Worm (Caenorhabditis elegans): ENCODE data around the gene F22B5.4.

The F22B5.4 gene

ce11 chrII:8437035-8437434, 12.5 kb upstream of the F22B5.4 start, which contains the start of gene acp-3:
TSS of gene acp-3 (minus strand) at chrII:8437135.
- no peak for TF ChIP-seq sma-3 (GFP tag; optimal IDR thresholded peaks at IDR 0.05)
- TF ChIP-seq fos-1 (tag; optimal IDR thresholded peaks at IDR 0.05), result no peak
- no peak for TF ChIP-seq peb-1 (tag; optimal IDR thresholded peaks at IDR 0.05)
- no peak for TF ChIP-seq lin-39 (tag; optimal IDR thresholded peaks at IDR 0.05)
- no peak for TF ChIP-seq Y55F3AM.14 (GFP tag; optimal IDR thresholded peaks at IDR 0.05)
- no peak for TF ChIP-seq ama-1 (optimal IDR thresholded peaks at IDR 0.05)

DNA sequence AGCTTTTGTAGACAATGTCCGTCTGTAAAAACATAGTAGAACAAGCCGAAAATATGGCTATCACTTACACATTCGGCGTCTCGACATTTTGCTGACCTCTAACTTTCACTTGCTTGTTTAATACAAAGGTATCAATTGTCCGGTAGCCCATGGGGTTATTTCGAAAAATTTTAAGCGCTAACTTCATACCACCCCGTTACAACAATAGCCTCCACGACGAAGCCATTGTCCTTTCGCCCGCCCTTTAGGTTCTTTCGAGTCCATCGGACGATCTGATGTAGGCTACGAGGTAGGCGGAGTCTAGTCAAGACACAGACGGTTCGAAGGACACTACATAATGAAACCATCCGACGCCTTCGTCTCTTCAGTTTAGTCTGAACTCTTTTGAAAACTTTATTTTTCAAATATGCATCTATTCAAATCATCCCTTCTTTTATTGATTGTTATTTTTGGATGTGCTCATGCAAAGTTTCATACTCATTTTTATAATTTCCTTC, 10.7 kb upstream of the F22B5.4 start, which contains the start of gene lips-10:
Gene lips-10, plus strand, starts transcription at position 378 of the 497 bp plus-strand sequence.
- TF ChIP-seq nhr-237 (tag; optimal IDR thresholded peaks at IDR 0.05) (no peak), nhr-25 (tag; optimal IDR thresholded peaks at IDR 0.05) (peak; percentile 46), R02D3.7 (tag; optimal IDR thresholded peaks at IDR 0.05) (no peak), blmp-1 (tag; optimal IDR thresholded peaks at IDR 0.05; ENCODE audit: insufficient read depth) (peak; percentile 82)

ce11 chrII:8440097-8440496, 9.4 kb upstream of the F22B5.4 start:
- TF ChIP-seq crh-2 (tag; optimal IDR thresholded peaks at IDR 0.05), result peak; percentile 7
- TF ChIP-seq elt-1 (tag; optimal IDR thresholded peaks at IDR 0.05), result no peak
- peak; percentile 47 for TF ChIP-seq blmp-1 (tag; optimal IDR thresholded peaks at IDR 0.05; ENCODE audit: insufficient read depth)
- peak; percentile 17 for TF ChIP-seq sma-9 (GFP tag; optimal IDR thresholded peaks at IDR 0.05)
- TF ChIP-seq sma-9 (tag; optimal IDR thresholded peaks at IDR 0.05), result no peak
- no peak for TF ChIP-seq aly-2 (tag; optimal IDR thresholded peaks at IDR 0.05)
- no peak for TF ChIP-seq ZK546.5 (tag; optimal IDR thresholded peaks at IDR 0.05)
- peak; percentile 74 for TF ChIP-seq nhr-25 (tag; optimal IDR thresholded peaks at IDR 0.05)
- TF ChIP-seq ceh-82 (tag; optimal IDR thresholded peaks at IDR 0.05), result no peak

DNA sequence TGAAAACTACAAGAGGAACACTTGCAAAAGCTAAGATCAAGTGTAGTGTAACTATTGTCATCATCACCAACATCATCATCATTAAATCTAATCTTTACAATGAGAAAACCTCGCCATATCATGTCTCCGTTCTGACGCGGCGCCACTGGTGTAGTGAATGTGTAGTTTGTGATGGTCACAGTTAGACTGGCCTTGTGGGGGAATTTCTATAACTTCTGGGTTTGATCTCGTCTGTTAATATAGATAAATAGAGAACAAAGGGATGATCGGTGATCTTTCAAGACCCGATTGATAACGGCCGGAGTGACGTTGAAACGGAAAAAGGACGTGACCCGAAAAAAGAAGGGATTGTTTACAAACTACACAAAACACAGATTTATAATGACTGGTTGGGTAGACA, 8.7 kb upstream of the F22B5.4 start:
- TF ChIP-seq ceh-82 (tag; optimal IDR thresholded peaks at IDR 0.05) (no peak), ama-1 (optimal IDR thresholded peaks at IDR 0.05) (no peak), lin-11 (tag; optimal IDR thresholded peaks at IDR 0.05) (no peak), ztf-11 (tag; optimal IDR thresholded peaks at IDR 0.05) (no peak), sma-9 (GFP tag; optimal IDR thresholded peaks at IDR 0.05) (peak; percentile 90), sma-9 (tag; optimal IDR thresholded peaks at IDR 0.05) (no peak), alr-1 (tag; optimal IDR thresholded peaks at IDR 0.05) (no peak), dmd-4 (tag; optimal IDR thresholded peaks at IDR 0.05) (no peak), lin-39 (tag; optimal IDR thresholded peaks at IDR 0.05) (no peak), mdl-1 (tag; optimal IDR thresholded peaks at IDR 0.05) (peak; percentile 5 to 20), blmp-1 (tag; optimal IDR thresholded peaks at IDR 0.05; ENCODE audit: insufficient read depth) (peak; percentile 50), unc-55 (GFP tag; optimal IDR thresholded peaks at IDR 0.05) (no peak), F13H6.1 (tag; optimal IDR thresholded peaks at IDR 0.05) (peak; percentile 54), crh-2 (tag; optimal IDR thresholded peaks at IDR 0.05) (no peak), nhr-21 (tag; optimal IDR thresholded peaks at IDR 0.05) (peak; percentile 86), mbf-1 (tag; optimal IDR thresholded peaks at IDR 0.05) (no peak), ztf-1 (GFP tag; conservative IDR thresholded peaks at IDR 0.05) (no peak), nhr-129 (tag; optimal IDR thresholded peaks at IDR 0.05) (no peak), elt-1 (tag; optimal IDR thresholded peaks at IDR 0.05) (no peak), elt-3 (tag; optimal IDR thresholded peaks at IDR 0.05) (no peak), nhr-23 (tag; optimal IDR thresholded peaks at IDR 0.05) (no peak), nhr-77 (tag; optimal IDR thresholded peaks at IDR 0.05) (no peak), snpc-4 (tag; optimal IDR thresholded peaks at IDR 0.05) (no peak), ZK546.5 (tag; optimal IDR thresholded peaks at IDR 0.05) (no peak), nhr-10 (tag; optimal IDR thresholded peaks at IDR 0.05) (no peak), egl-27 (tag; optimal IDR thresholded peaks at IDR 0.05) (peak; percentile 40), nhr-25 (tag; optimal IDR thresholded peaks at IDR 0.05) (peak; percentile 66), ceh-16 (tag; optimal IDR thresholded peaks at IDR 0.05) (no peak), lin-13 (GFP tag; optimal IDR thresholded peaks at IDR 0.05) (no peak), nhr-237 (tag; optimal IDR thresholded peaks at IDR 0.05) (no peak), mab-5 (tag; optimal IDR thresholded peaks at IDR 0.05) (no peak), sma-3 (GFP tag; optimal IDR thresholded peaks at IDR 0.05) (peak; percentile 85), peb-1 (tag; optimal IDR thresholded peaks at IDR 0.05) (no peak), nhr-6 (tag; optimal IDR thresholded peaks at IDR 0.05) (no peak), ztf-4 (tag; optimal IDR thresholded peaks at IDR 0.05) (no peak), unc-39 (tag; optimal IDR thresholded peaks at IDR 0.05) (no peak), skn-1 (tag; optimal IDR thresholded peaks at IDR 0.05) (no peak), fos-1 (tag; optimal IDR thresholded peaks at IDR 0.05) (peak; percentile 54), zag-1 (tag; optimal IDR thresholded peaks at IDR 0.05) (no peak), nhr-12 (tag; optimal IDR thresholded peaks at IDR 0.05) (no peak), aly-2 (tag; optimal IDR thresholded peaks at IDR 0.05) (no peak), unc-62 (GFP tag; optimal IDR thresholded peaks at IDR 0.05) (no peak), lsy-2 (tag; optimal IDR thresholded peaks at IDR 0.05) (peak in 1 of 2 experiments; percentile 37), gmeb-1 (tag; optimal IDR thresholded peaks at IDR 0.05) (no peak), Y55F3AM.14 (GFP tag; optimal IDR thresholded peaks at IDR 0.05) (no peak)

Measured in whole organism, L2 larva.